Worm (Caenorhabditis elegans) whole organism, L1 larva: Measurements from ENCODE around the gene frpr-12.

Experiments used
- C04F5.9 ChIP-seq: sonication (generic microtip); optimal IDR thresholded peaks from 2 replicates; lab custom pipeline; 2016; ENCODE audit warnings: missing genetic modification characterization, missing compliant biosample characterization
- F16B12.6 ChIP-seq: fragments of 150-350 bp; optimal IDR thresholded peaks from 2 replicates; lab custom pipeline; 2014; ENCODE audit warnings: missing biosample characterization, missing genetic modification characterization
- alr-1 ChIP-seq: fragments of 200-800 bp; sonication (Bioruptor generic); optimal IDR thresholded peaks from 2 replicates; lab custom pipeline; 2018; ENCODE audit warnings: borderline replicate concordance, mild to moderate bottlenecking, missing genetic modification characterization, missing compliant biosample characterization
- aly-2 ChIP-seq: fragments of 150-350 bp; optimal IDR thresholded peaks from 2 replicates; lab custom pipeline; 2014; ENCODE audit warnings: missing biosample characterization, missing genetic modification characterization
- ceh-8 ChIP-seq: fragments of 200-800 bp; sonication (Bioruptor generic); optimal IDR thresholded peaks from 2 replicates; lab custom pipeline; 2018; ENCODE audit warnings: mild to moderate bottlenecking, missing genetic modification characterization, moderate library complexity, missing compliant biosample characterization
- ceh-90 ChIP-seq: sonication (generic microtip); optimal IDR thresholded peaks from 2 replicates; lab custom pipeline; 2016; ENCODE audit warnings: missing genetic modification characterization, missing compliant biosample characterization
- dpl-1 ChIP-seq, 3 experiments: fragments of 150-350 bp in 2 of 3; sonication (generic microtip) in 1 of 3; optimal IDR thresholded peaks; 2 replicates each; lab custom pipeline; 2014 to 2017; ENCODE audit warnings: missing biosample characterization in 3 of 3, missing genetic modification characterization in 3 of 3, missing genetic modification reagents in 3 of 3
- dsc-1 ChIP-seq: sonication (generic microtip); optimal IDR thresholded peaks from 2 replicates; lab custom pipeline; 2016; ENCODE audit warnings: mild to moderate bottlenecking, missing genetic modification characterization, missing compliant biosample characterization
- efl-1 ChIP-seq, 4 experiments: fragments of 150-350 bp; optimal IDR thresholded peaks in 3 of 4; peaks in 1 of 4; 1 replicate in 1 of 4; 2 replicates in 3 of 4; lab custom pipeline; 2014; ENCODE audit warnings: missing biosample characterization in 2 of 4, missing genetic modification characterization in 2 of 4, missing genetic modification reagents in 2 of 4
- efl-3 ChIP-seq: fragments of 200-800 bp; sonication (Bioruptor generic); optimal IDR thresholded peaks from 2 replicates; lab custom pipeline; 2018; ENCODE audit warnings: mild to moderate bottlenecking, missing genetic modification characterization, missing compliant biosample characterization
- elt-2 ChIP-seq: sonication (generic microtip); optimal IDR thresholded peaks from 2 replicates; lab custom pipeline; 2016; ENCODE audit warnings: missing genetic modification characterization, mild to moderate bottlenecking, inconsistent platforms, missing compliant biosample characterization, missing genetic modification reagents
- elt-3 ChIP-seq, 6 experiments: fragments of 150-350 bp in 1 of 6; sonication (generic microtip); optimal IDR thresholded peaks; 2 replicates each; lab custom pipeline; 2017 to 2018; ENCODE audit warnings: missing biosample characterization in 6 of 6, missing genetic modification characterization in 6 of 6, inconsistent platforms in 1 of 6
- fkh-10 ChIP-seq: sonication (generic microtip); optimal IDR thresholded peaks from 2 replicates; lab custom pipeline; 2017; ENCODE audit warnings: missing biosample characterization, missing genetic modification reagents, missing genetic modification characterization
- fkh-8 ChIP-seq: sonication (generic microtip); optimal IDR thresholded peaks from 2 replicates; lab custom pipeline; 2016; ENCODE audit warnings: mild to moderate bottlenecking, missing genetic modification characterization, missing compliant biosample characterization
- fos-1 ChIP-seq: fragments of 150-350 bp; optimal IDR thresholded peaks from 2 replicates; lab custom pipeline; 2014; ENCODE audit warnings: missing biosample characterization, missing genetic modification characterization
- hlh-17 ChIP-seq: fragments of 200-800 bp; sonication (Bioruptor generic); optimal IDR thresholded peaks from 2 replicates; lab custom pipeline; 2018; ENCODE audit warnings: missing genetic modification characterization, mild to moderate bottlenecking, missing compliant biosample characterization, moderate library complexity, borderline replicate concordance
- hlh-4 ChIP-seq: sonication (generic microtip); optimal IDR thresholded peaks from 2 replicates; lab custom pipeline; 2016; ENCODE audit warnings: mild to moderate bottlenecking, missing genetic modification characterization, missing compliant biosample characterization
- jun-1 ChIP-seq: fragments of 150-350 bp; optimal IDR thresholded peaks from 2 replicates; lab custom pipeline; 2014; ENCODE audit warnings: missing biosample characterization, missing genetic modification reagents, missing genetic modification characterization
- lin-13 ChIP-seq: fragments of 150-350 bp; optimal IDR thresholded peaks from 2 replicates; lab custom pipeline; 2014; ENCODE audit warnings: missing biosample characterization, missing genetic modification reagents, missing genetic modification characterization
- lin-15B ChIP-seq: fragments of 150-350 bp; sonication (generic microtip); optimal IDR thresholded peaks from 3 replicates; lab custom pipeline; 2014; ENCODE audit warnings: missing biosample characterization, missing genetic modification characterization
- lir-3 ChIP-seq: sonication (generic microtip); optimal IDR thresholded peaks from 2 replicates; lab custom pipeline; 2016; ENCODE audit warnings: mild to moderate bottlenecking, missing genetic modification characterization, moderate library complexity, missing compliant biosample characterization; ENCODE audit not compliant: poor library complexity
- lsy-2 ChIP-seq, 2 experiments: fragments of 150-350 bp; optimal IDR thresholded peaks; 2 replicates each; lab custom pipeline; 2014; ENCODE audit warnings: missing biosample characterization in 2 of 2, missing genetic modification characterization in 2 of 2
- mab-9 ChIP-seq: fragments of 200-800 bp; sonication (Bioruptor generic); IDR thresholded peaks from 2 replicates; pipeline ENCODE4 v1.3.6; 2022; ENCODE audit warnings: missing genetic modification reagents, missing genetic modification characterization, missing compliant biosample characterization
- mdl-1 ChIP-seq, 2 experiments: fragments of 150-350 bp; optimal IDR thresholded peaks; 2 replicates each; lab custom pipeline; 2014 to 2017; ENCODE audit warnings: missing biosample characterization in 2 of 2, missing genetic modification characterization in 2 of 2, inconsistent platforms in 1 of 2
- nhr-11 ChIP-seq: fragments of 150-350 bp; optimal IDR thresholded peaks from 2 replicates; lab custom pipeline; 2014; ENCODE audit warnings: missing biosample characterization, missing genetic modification characterization
- nhr-47 ChIP-seq: sonication (generic microtip); optimal IDR thresholded peaks from 2 replicates; lab custom pipeline; 2016; ENCODE audit warnings: mild to moderate bottlenecking, missing genetic modification characterization, moderate library complexity, missing compliant biosample characterization
- nhr-76 ChIP-seq: sonication (generic microtip); optimal IDR thresholded peaks from 2 replicates; lab custom pipeline; 2017; ENCODE audit warnings: missing biosample characterization, missing genetic modification characterization
- nhr-77 ChIP-seq: fragments of 150-350 bp; optimal IDR thresholded peaks from 2 replicates; lab custom pipeline; 2014; ENCODE audit warnings: missing biosample characterization, missing genetic modification characterization
- nhr-85 ChIP-seq: sonication (generic microtip); peaks from one replicate; lab custom pipeline; 2016; ENCODE audit warnings: missing genetic modification characterization, inconsistent platforms, missing compliant biosample characterization
- pag-3 ChIP-seq: sonication (generic microtip); optimal IDR thresholded peaks from 2 replicates; lab custom pipeline; 2017; ENCODE audit warnings: missing genetic modification characterization, mild to moderate bottlenecking, missing compliant biosample characterization, antibody characterized with exemption, borderline replicate concordance; ENCODE audit not compliant: insufficient read depth
- pax-3 ChIP-seq: fragments of 200-800 bp; sonication (Bioruptor generic); optimal IDR thresholded peaks from 2 replicates; lab custom pipeline; 2018; ENCODE audit warnings: mild to moderate bottlenecking, missing genetic modification characterization, moderate library complexity, missing compliant biosample characterization
- pqm-1 ChIP-seq: sonication (generic microtip); optimal IDR thresholded peaks from 3 replicates; lab custom pipeline; 2017; ENCODE audit warnings: missing biosample characterization, missing genetic modification characterization
- skn-1 ChIP-seq: fragments of 150-350 bp; optimal IDR thresholded peaks from 2 replicates; lab custom pipeline; 2014; ENCODE audit warnings: missing biosample characterization, missing genetic modification characterization
- snu-23 ChIP-seq: sonication (generic microtip); optimal IDR thresholded peaks from 2 replicates; lab custom pipeline; 2016; ENCODE audit warnings: missing genetic modification characterization, missing compliant biosample characterization
- sox-4 ChIP-seq: sonication (generic microtip); optimal IDR thresholded peaks from 2 replicates; lab custom pipeline; 2016; ENCODE audit warnings: missing genetic modification characterization, missing compliant biosample characterization
- unc-130 ChIP-seq: fragments of 150-350 bp; optimal IDR thresholded peaks from 2 replicates; lab custom pipeline; 2017; ENCODE audit warnings: missing biosample characterization, missing genetic modification characterization, inconsistent platforms
- unc-86 ChIP-seq: sonication (generic microtip); optimal IDR thresholded peaks from 2 replicates; lab custom pipeline; 2016; ENCODE audit warnings: missing genetic modification characterization, missing compliant biosample characterization
- xbp-1 ChIP-seq: sonication (generic microtip); optimal IDR thresholded peaks from 2 replicates; lab custom pipeline; 2016; ENCODE audit warnings: missing genetic modification characterization, missing compliant biosample characterization
- ztf-11 ChIP-seq, 2 experiments: sonication (generic microtip); optimal IDR thresholded peaks; 2 replicates each; lab custom pipeline; 2016 to 2017; ENCODE audit warnings: missing genetic modification characterization in 2 of 2, missing biosample characterization in 1 of 2, missing compliant biosample characterization in 1 of 2

frpr-12 gene

ce11 chrV:8944481-8944880, 41.7 kb downstream of the frpr-12 start:
- TF ChIP-seq elt-2, result no peak
- TF ChIP-seq fkh-8 (tag; lab: Kevin White, UChicago), result no peak
- no peak for TF ChIP-seq F16B12.6 (tag; lab: Kevin White, UChicago)
- TF ChIP-seq pag-3, result no peak
- TF ChIP-seq hlh-4 (tag; lab: Kevin White, UChicago), result no peak

ce11 chrV:8946142-8946541, 43.3 kb downstream of the frpr-12 start:
- TF ChIP-seq pqm-1 (no peak), xbp-1 (tag; lab: Kevin White, UChicago) (no peak), pag-3 (no peak), lin-13 (GFP tag; lab: Kevin White, UChicago) (no peak), nhr-76 (tag; lab: Kevin White, UChicago) (no peak), C04F5.9 (no peak), lsy-2 (tag; optimal IDR thresholded peaks at IDR 0.05; lab: Kevin White, UChicago) (no peak), efl-1 (optimal IDR thresholded peaks at IDR 0.05; lab: Kevin White, UChicago) (no peak), efl-1 (GFP tag; optimal IDR thresholded peaks at IDR 0.05 in 1 of 2; lab: Kevin White, UChicago) (no peak), fos-1 (no peak), dsc-1 (tag; lab: Kevin White, UChicago) (no peak), sox-4 (no peak), hlh-17 (GFP tag; lab: Kevin White, UChicago) (no peak), lin-15B (no peak), efl-3 (no peak), unc-130 (tag; lab: Kevin White, UChicago) (no peak), alr-1 (no peak)

- TF ChIP-seq hlh-4 (tag; lab: Kevin White, UChicago) (no peak), nhr-47 (tag; lab: Kevin White, UChicago) (no peak), fos-1 (no peak), nhr-11 (tag; lab: Kevin White, UChicago) (no peak), unc-86 (tag; lab: Kevin White, UChicago) (no peak), dpl-1 (GFP tag; optimal IDR thresholded peaks at IDR 0.05; lab: Kevin White, UChicago) (no peak), elt-2 (no peak), elt-3 (tag; optimal IDR thresholded peaks at IDR 0.05; lab: Kevin White, UChicago) (no peak), alr-1 (no peak), jun-1 (no peak), fkh-10 (no peak), skn-1 (tag; lab: Kevin White, UChicago) (no peak), nhr-85 (tag; lab: Kevin White, UChicago) (no peak), lir-3 (tag; lab: Kevin White, UChicago) (no peak)
Measured at ce11 chrV:8947499-8947898, 44.7 kb downstream of the frpr-12 start, which contains the start of gene gck-1. Gene gck-1, plus strand, starts transcription at chrV:8947799.

- TF ChIP-seq ceh-90 (tag; lab: Kevin White, UChicago) (no peak), dsc-1 (tag; lab: Kevin White, UChicago) (no peak), nhr-77 (tag; lab: Kevin White, UChicago) (no peak), pag-3 (no peak), ceh-8 (GFP tag; lab: Kevin White, UChicago) (no peak), snu-23 (GFP tag; lab: Kevin White, UChicago) (no peak), mdl-1 (tag; optimal IDR thresholded peaks at IDR 0.05; lab: Kevin White, UChicago) (no peak), aly-2 (tag; lab: Kevin White, UChicago) (no peak), ztf-11 (tag; optimal IDR thresholded peaks at IDR 0.05; lab: Kevin White, UChicago) (no peak), nhr-11 (tag; lab: Kevin White, UChicago) (no peak), hlh-17 (GFP tag; lab: Kevin White, UChicago) (no peak), mab-9 (GFP tag; lab: Robert Waterston, UW) (no peak), pax-3 (no peak)
- TF ChIP-seq, all 84 proteins: peak for 0
Measured at ce11 chrV:8948365-8948764, 45.6 kb downstream of the frpr-12 start.
